Worm (Caenorhabditis elegans) whole organism, young adult: ENCODE results near the gene col-38.

Experiments
- cebp-2 ChIP-seq: fragments of 200-800 bp; sonication (Bioruptor generic); IDR thresholded peaks from 2 replicates; pipeline ENCODE4 v1.3.6; 2022; ENCODE audit warnings: missing genetic modification characterization, missing compliant biosample characterization
- ceh-58 ChIP-seq: fragments of 200-800 bp; sonication (Bioruptor generic); IDR thresholded peaks from 2 replicates; pipeline ENCODE4 v1.3.6; 2022; ENCODE audit warnings: missing genetic modification characterization, missing compliant biosample characterization
- gei-17 ChIP-seq: fragments of 200-800 bp; sonication (Bioruptor generic); optimal IDR thresholded peaks from 2 replicates; lab custom pipeline; 2018; ENCODE audit warnings: mild to moderate bottlenecking, missing genetic modification characterization, missing compliant biosample characterization
- hlh-12 ChIP-seq: sonication (generic microtip); optimal IDR thresholded peaks from 2 replicates; lab custom pipeline; 2016; ENCODE audit warnings: missing genetic modification characterization, missing compliant biosample characterization
- madf-6 ChIP-seq: fragments of 200-800 bp; sonication (Bioruptor generic); IDR thresholded peaks from 2 replicates; pipeline ENCODE4 v1.3.6; 2022; ENCODE audit warnings: missing genetic modification reagents, missing genetic modification characterization, missing compliant biosample characterization
- snpc-3.4 ChIP-seq: sonication (generic microtip); optimal IDR thresholded peaks from 2 replicates; lab custom pipeline; 2017; ENCODE audit warnings: missing genetic modification characterization, mild to moderate bottlenecking, missing compliant biosample characterization, antibody characterized with exemption, moderate library complexity, missing genotype, missing genetic modification reagents
- unc-62 ChIP-seq: fragments of 150-350 bp; optimal IDR thresholded peaks from 2 replicates; lab custom pipeline; 2014; ENCODE audit warnings: missing biosample characterization, missing genetic modification reagents, missing genetic modification characterization
- zim-3 ChIP-seq: sonication (generic microtip); optimal IDR thresholded peaks from 2 replicates; lab custom pipeline; 2017; ENCODE audit warnings: mild to moderate bottlenecking, missing genetic modification characterization, moderate library complexity, missing compliant biosample characterization

ce11 chrII:8562002-8562401 lies 6.9 kb downstream of the col-38 start, which contains the start of gene F54C9.14:
- no peak for TF ChIP-seq cebp-2 (GFP tag; lab: Robert Waterston, UW)
- no peak for TF ChIP-seq gei-17 (GFP tag; lab: Kevin White, UChicago)
- no peak for TF ChIP-seq snpc-3.4 (tag; lab: Kevin White, UChicago)
- no peak for TF ChIP-seq madf-6 (GFP tag; lab: Robert Waterston, UW)
- no peak for TF ChIP-seq zim-3 (tag; lab: Kevin White, UChicago)
- TF ChIP-seq unc-62 (GFP tag; lab: Kevin White, UChicago) = no peak
- no peak for TF ChIP-seq ceh-58 (GFP tag; lab: Robert Waterston, UW)
- TF ChIP-seq hlh-12 (tag; lab: Kevin White, UChicago) = no peak
